Fruit fly (Drosophila melanogaster) whole organism, adult: Measurements from ENCODE around the gene dbe.

Source experiments
- CG11617 ChIP-seq: fragments of 200-800 bp; sonication (Bioruptor generic); optimal IDR thresholded peaks from 2 replicates; lab custom pipeline; 2017; ENCODE audit warnings: mild to moderate bottlenecking, missing biosample characterization, missing genetic modification reagents, missing genetic modification characterization
- CG12768 ChIP-seq: fragments of 200-800 bp; sonication (Bioruptor generic); optimal IDR thresholded peaks from 2 replicates; lab custom pipeline; 2017; ENCODE audit warnings: missing biosample characterization, missing genetic modification characterization, mild to moderate bottlenecking, moderate library complexity, missing genetic modification reagents
- CG14711 ChIP-seq: fragments of 200-800 bp; sonication (Bioruptor generic); optimal IDR thresholded peaks from 2 replicates; lab custom pipeline; 2018; ENCODE audit warnings: missing biosample characterization, mild to moderate bottlenecking, missing genetic modification characterization, moderate library complexity
- CG1620 ChIP-seq: fragments of 200-800 bp; sonication (Bioruptor generic); optimal IDR thresholded peaks from 2 replicates; lab custom pipeline; 2016; ENCODE audit warnings: missing biosample characterization, missing genetic modification characterization
- CG33017 ChIP-seq: fragments of 200-800 bp; sonication (Bioruptor generic); optimal IDR thresholded peaks from 2 replicates; lab custom pipeline; 2018; ENCODE audit warnings: missing biosample characterization, mild to moderate bottlenecking, missing genetic modification characterization, moderate library complexity
- CG5204 ChIP-seq: fragments of 200-800 bp; sonication (Bioruptor generic); optimal IDR thresholded peaks from 2 replicates; lab custom pipeline; 2016; ENCODE audit warnings: missing biosample characterization, missing genetic modification characterization
- CG7045 ChIP-seq: fragments of 200-800 bp; sonication (Bioruptor generic); optimal IDR thresholded peaks from 2 replicates; lab custom pipeline; 2017; ENCODE audit warnings: missing biosample characterization, mild to moderate bottlenecking, missing genetic modification characterization
- CG7101 ChIP-seq: fragments of 200-800 bp; sonication (Bioruptor generic); optimal IDR thresholded peaks from 2 replicates; lab custom pipeline; 2018; ENCODE audit warnings: missing biosample characterization, mild to moderate bottlenecking, missing genetic modification characterization, moderate library complexity
- Clk ChIP-seq: fragments of 200-800 bp; sonication (Bioruptor generic); optimal IDR thresholded peaks from 2 replicates; lab custom pipeline; 2017; ENCODE audit warnings: missing biosample characterization, missing genetic modification characterization
- Crg-1 ChIP-seq: fragments of 200-800 bp; sonication (Bioruptor generic); optimal IDR thresholded peaks from 2 replicates; lab custom pipeline; 2016; ENCODE audit warnings: missing biosample characterization, missing genetic modification characterization
- Hr96 ChIP-seq: fragments of 200-800 bp; sonication (Bioruptor generic); optimal IDR thresholded peaks from 2 replicates; lab custom pipeline; 2016; ENCODE audit warnings: missing biosample characterization, missing genetic modification characterization
- Mnt ChIP-seq: fragments of 200-800 bp; sonication (Bioruptor generic); optimal IDR thresholded peaks from 2 replicates; lab custom pipeline; 2016; ENCODE audit warnings: missing biosample characterization, mild to moderate bottlenecking, missing genetic modification characterization
- bab1 ChIP-seq: fragments of 200-800 bp; sonication (Bioruptor generic); optimal IDR thresholded peaks from 3 replicates; lab custom pipeline; 2019; ENCODE audit warnings: missing biosample characterization, mild to moderate bottlenecking, missing genetic modification characterization, moderate library complexity
- cic ChIP-seq: fragments of 200-800 bp; sonication (Bioruptor generic); optimal IDR thresholded peaks from 2 replicates; lab custom pipeline; 2017; ENCODE audit warnings: missing biosample characterization, mild to moderate bottlenecking, missing genetic modification characterization, moderate library complexity
- cnc ChIP-seq, 2 experiments: fragments of >200 bp; optimal IDR thresholded peaks; 2 replicates each; lab custom pipeline; 2017
- kay ChIP-seq: fragments of 200-800 bp; sonication (Bioruptor generic); peaks from one replicate; lab custom pipeline; 2016; ENCODE audit warnings: missing biosample characterization, missing genetic modification characterization, borderline replicate concordance
- ovo ChIP-seq: fragments of 200-800 bp; sonication (Bioruptor generic); optimal IDR thresholded peaks from 2 replicates; lab custom pipeline; 2016; ENCODE audit warnings: missing biosample characterization, missing genetic modification characterization
- pad ChIP-seq: fragments of 200-800 bp; sonication (Bioruptor generic); optimal IDR thresholded peaks from 3 replicates; lab custom pipeline; 2017; ENCODE audit warnings: missing biosample characterization, missing genetic modification characterization, mild to moderate bottlenecking, moderate library complexity, missing genetic modification reagents
- tj ChIP-seq: fragments of 200-800 bp; sonication (Bioruptor generic); optimal IDR thresholded peaks from 3 replicates; lab custom pipeline; 2017; ENCODE audit warnings: missing biosample characterization, mild to moderate bottlenecking, missing genetic modification characterization, moderate library complexity
- toe ChIP-seq: fragments of 200-800 bp; sonication (Bioruptor generic); optimal IDR thresholded peaks from 2 replicates; lab custom pipeline; 2016; ENCODE audit warnings: missing biosample characterization, missing genetic modification characterization

Gene dbe

DNA sequence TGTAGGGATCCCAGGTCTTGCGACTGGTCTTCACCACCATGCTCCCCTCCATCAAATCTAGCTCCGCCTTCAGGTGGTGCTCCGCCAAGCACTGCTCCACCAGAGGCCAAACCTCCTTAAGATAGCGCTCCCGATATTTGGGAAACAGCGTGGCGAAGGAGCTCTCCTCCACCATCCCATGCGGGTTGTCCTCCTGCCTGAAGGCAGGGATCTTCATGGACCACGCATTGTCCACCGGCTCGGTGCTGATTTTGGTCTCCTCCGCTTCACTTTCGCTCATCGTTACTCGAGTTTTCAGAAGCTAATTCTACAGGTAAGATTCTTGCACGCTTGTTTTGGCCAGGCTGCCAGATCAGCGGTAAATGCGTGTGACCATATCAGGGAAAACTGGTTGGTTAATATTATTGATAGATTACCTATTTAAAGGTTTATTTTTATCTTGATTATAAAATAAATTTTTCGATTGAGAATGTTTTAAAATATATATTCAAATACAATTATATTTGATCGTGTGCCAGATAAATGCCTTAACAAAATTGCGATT lies at the start of gene dbe:
Gene dbe (minus strand): TSS at position 361 of the 544 bp plus-strand sequence.
- TF ChIP-seq CG14711 (tag; lab: Kevin White, UChicago) = peak; percentile 24
- no peak for TF ChIP-seq Clk (GFP tag; lab: Kevin White, UChicago)
- TF ChIP-seq CG12768 (GFP tag; lab: Kevin White, UChicago) = no peak
- TF ChIP-seq CG33017 (tag; lab: Kevin White, UChicago) = peak; percentile 18
- peak; percentile 1 for TF ChIP-seq bab1 (GFP tag; lab: Kevin White, UChicago)
- TF ChIP-seq Mnt (GFP tag; lab: Kevin White, UChicago) = peak; percentile 55
- TF ChIP-seq CG7101 (tag; lab: Kevin White, UChicago) = peak; percentile 7

DNA sequence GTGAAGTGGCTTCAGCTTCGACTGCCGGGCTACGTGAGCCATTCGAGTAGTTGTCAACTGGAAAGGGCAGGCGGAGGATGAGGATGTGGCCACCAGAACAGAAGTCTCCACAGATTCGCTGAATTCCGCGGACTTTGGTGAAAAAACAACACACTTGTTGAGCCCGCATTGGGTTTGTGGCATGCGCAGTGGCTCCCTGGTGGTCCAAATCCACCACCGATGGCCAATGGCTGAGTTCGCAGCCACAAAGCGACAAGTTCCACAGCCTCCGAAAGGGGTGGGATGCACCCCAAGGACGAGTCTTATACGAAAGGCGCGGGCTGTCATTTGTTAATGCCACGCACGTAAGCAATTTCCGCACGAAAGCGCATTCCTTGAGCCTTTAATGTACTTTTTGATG lies 49.1 kb upstream of the dbe start:
- no peak for TF ChIP-seq tj (GFP tag; lab: Kevin White, UChicago)
- no peak for TF ChIP-seq Hr96 (GFP tag; lab: Kevin White, UChicago)
- no peak for TF ChIP-seq cic
- TF ChIP-seq CG7101 (tag; lab: Kevin White, UChicago) = no peak
- TF ChIP-seq pad (GFP tag; lab: Kevin White, UChicago) = no peak
- TF ChIP-seq CG33017 (tag; lab: Kevin White, UChicago) = no peak

DNA sequence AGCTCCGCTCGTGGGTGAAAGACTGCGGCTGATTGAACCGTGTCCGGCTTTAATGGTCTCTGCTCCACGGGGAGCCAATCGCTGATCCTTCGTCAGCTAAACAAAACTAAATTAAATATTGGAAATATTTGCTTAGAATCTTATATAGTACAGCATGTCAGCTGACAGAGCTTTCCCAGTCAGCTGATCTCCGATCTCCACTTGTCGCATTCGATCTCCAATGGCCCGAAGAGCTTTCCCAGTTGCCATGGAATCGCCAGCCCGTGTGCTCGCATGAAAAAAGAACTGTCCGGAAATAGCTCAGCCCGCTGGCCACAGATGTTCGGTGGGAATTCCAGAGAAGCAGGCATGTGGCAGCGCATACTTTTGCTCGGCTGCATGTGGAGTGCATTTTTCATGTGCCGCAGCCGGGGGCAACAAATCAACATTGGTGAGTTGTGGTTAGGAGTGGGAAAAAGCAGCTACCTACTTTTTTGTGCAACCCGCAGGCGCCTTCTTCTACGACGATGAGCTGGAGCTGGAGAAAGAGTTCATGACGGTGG lies 44.3 kb upstream of the dbe start, which contains the start of gene GluRIIC:
Gene GluRIIC (plus strand): TSS at position 237 of the 542 bp plus-strand sequence.
- TF ChIP-seq bab1 (GFP tag; lab: Kevin White, UChicago) (no peak), CG33017 (tag; lab: Kevin White, UChicago) (no peak), pad (GFP tag; lab: Kevin White, UChicago) (no peak), CG11617 (GFP tag; lab: Kevin White, UChicago) (no peak)

DNA sequence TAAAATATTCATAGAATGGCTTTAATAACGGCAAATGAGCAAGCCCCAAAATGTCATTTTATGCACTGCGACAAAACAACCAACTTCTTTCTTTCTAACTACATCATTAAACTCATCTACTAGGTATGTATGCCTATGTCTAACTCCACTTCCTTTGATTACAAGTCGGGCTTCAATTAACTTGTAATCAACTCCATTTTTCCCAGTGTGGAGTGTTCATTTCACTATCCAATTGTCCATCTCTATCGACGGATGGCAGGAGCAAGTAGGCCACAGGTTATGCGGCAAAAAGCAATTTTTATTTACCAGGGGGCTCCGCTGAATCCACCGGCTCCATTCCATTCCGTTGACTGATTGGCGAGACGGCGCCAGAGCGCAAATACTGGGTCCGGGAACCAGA lies 34.1 kb upstream of the dbe start:
- no peak for TF ChIP-seq ovo
- no peak for TF ChIP-seq cic
- TF ChIP-seq CG14711 (tag; lab: Kevin White, UChicago) = no peak
- TF ChIP-seq CG33017 (tag; lab: Kevin White, UChicago) = no peak
- no peak for TF ChIP-seq CG7045 (GFP tag; lab: Kevin White, UChicago)
- no peak for TF ChIP-seq kay (GFP tag; lab: Kevin White, UChicago)
- no peak for TF ChIP-seq Mnt (GFP tag; lab: Kevin White, UChicago)
- no peak for TF ChIP-seq toe (GFP tag; lab: Kevin White, UChicago)
- no peak for TF ChIP-seq cnc (optimal IDR thresholded peaks at IDR 0.05; lab: Kevin White, UChicago)
- no peak for TF ChIP-seq CG11617 (GFP tag; lab: Kevin White, UChicago)
- TF ChIP-seq CG5204 (GFP tag; lab: Kevin White, UChicago) = no peak
- no peak for TF ChIP-seq CG7101 (tag; lab: Kevin White, UChicago)
- no peak for TF ChIP-seq Hr96 (GFP tag; lab: Kevin White, UChicago)
- TF ChIP-seq Clk (GFP tag; lab: Kevin White, UChicago) = no peak
- no peak for TF ChIP-seq bab1 (GFP tag; lab: Kevin White, UChicago)
- no peak for TF ChIP-seq pad (GFP tag; lab: Kevin White, UChicago)
- no peak for TF ChIP-seq Crg-1 (GFP tag; lab: Kevin White, UChicago)
- TF ChIP-seq CG1620 (GFP tag; lab: Kevin White, UChicago) = no peak
- no peak for TF ChIP-seq CG12768 (GFP tag; lab: Kevin White, UChicago)

DNA sequence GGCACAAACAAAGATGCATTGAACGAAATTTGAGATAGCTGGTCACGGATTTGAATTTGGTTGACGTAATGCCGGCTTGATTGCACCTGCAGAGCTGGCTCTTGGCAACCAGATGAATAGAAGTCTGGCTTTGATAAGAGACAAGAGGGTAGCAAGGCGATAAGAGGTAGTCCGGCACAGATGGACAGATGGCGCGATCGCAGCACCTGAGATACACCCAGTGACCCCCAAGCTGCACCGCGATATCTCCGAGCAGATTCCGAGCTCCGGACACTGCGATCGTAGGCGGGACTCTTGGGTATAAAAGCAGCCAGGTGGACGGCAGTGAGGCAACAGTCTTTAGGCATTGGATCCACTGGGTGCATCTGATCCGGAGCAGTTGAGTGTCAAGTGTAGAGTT lies 28.7 kb upstream of the dbe start, which contains the start of gene Lsp1beta:
Gene Lsp1beta (plus strand): TSS at position 185 of the 400 bp plus-strand sequence.
- no peak for TF ChIP-seq tj (GFP tag; lab: Kevin White, UChicago)
- no peak for TF ChIP-seq CG12768 (GFP tag; lab: Kevin White, UChicago)
- no peak for TF ChIP-seq CG33017 (tag; lab: Kevin White, UChicago)
- TF ChIP-seq cnc (optimal IDR thresholded peaks at IDR 0.05; lab: Kevin White, UChicago) = no peak
- TF ChIP-seq CG14711 (tag; lab: Kevin White, UChicago) = no peak
- no peak for TF ChIP-seq Mnt (GFP tag; lab: Kevin White, UChicago)
- no peak for TF ChIP-seq Clk (GFP tag; lab: Kevin White, UChicago)
- TF ChIP-seq cic = no peak
- TF ChIP-seq pad (GFP tag; lab: Kevin White, UChicago) = no peak
- no peak for TF ChIP-seq CG5204 (GFP tag; lab: Kevin White, UChicago)
- no peak for TF ChIP-seq CG11617 (GFP tag; lab: Kevin White, UChicago)
- TF ChIP-seq CG1620 (GFP tag; lab: Kevin White, UChicago) = no peak
- TF ChIP-seq Hr96 (GFP tag; lab: Kevin White, UChicago) = no peak
- no peak for TF ChIP-seq kay (GFP tag; lab: Kevin White, UChicago)
- TF ChIP-seq toe (GFP tag; lab: Kevin White, UChicago) = no peak
- no peak for TF ChIP-seq ovo

DNA sequence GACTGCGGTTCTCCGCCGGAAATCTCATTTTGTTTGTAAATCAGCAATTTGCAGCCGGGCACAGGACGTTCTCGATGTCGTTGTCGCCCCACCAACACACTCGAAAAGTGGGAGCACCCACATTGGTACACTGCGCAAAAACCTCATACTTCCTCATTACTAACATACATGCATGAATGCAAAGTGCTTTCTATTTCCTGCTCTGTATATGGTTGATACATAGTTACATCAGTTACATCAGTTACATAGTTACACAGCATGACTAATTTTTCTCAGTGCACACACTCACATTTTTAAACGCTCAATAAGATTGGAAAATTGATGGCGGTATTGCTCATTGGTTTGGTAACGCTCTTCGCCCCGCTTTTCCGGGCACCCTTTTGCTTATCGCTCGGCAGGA lies 27.5 kb upstream of the dbe start:
- TF ChIP-seq Hr96 (GFP tag; lab: Kevin White, UChicago) = no peak
- no peak for TF ChIP-seq CG1620 (GFP tag; lab: Kevin White, UChicago)
- TF ChIP-seq CG7045 (GFP tag; lab: Kevin White, UChicago) = no peak
- TF ChIP-seq tj (GFP tag; lab: Kevin White, UChicago) = no peak
